Worm (Caenorhabditis elegans) whole organism, mixed stage, embryonic: ENCODE data around the gene snr-5.

ENCODE experiments used
- M03D4.4 ChIP-seq: sonication (generic microtip); optimal IDR thresholded peaks from 2 replicates; lab custom pipeline; 2017; ENCODE audit warnings: mild to moderate bottlenecking, missing genetic modification characterization, missing compliant biosample characterization
- bed-3 ChIP-seq: fragments of 200-800 bp; sonication (Bioruptor generic); optimal IDR thresholded peaks from 3 replicates; lab custom pipeline; 2018; ENCODE audit warnings: mild to moderate bottlenecking, missing genetic modification characterization, moderate library complexity, missing compliant biosample characterization
- blmp-1 ChIP-seq: fragments of 150-350 bp; optimal IDR thresholded peaks from 2 replicates; lab custom pipeline; 2014; ENCODE audit warnings: missing biosample characterization, missing genetic modification characterization
- ceh-39 ChIP-seq: fragments of 150-350 bp; optimal IDR thresholded peaks from 2 replicates; lab custom pipeline; 2014; ENCODE audit warnings: missing biosample characterization, missing genetic modification characterization
- ceh-83 ChIP-seq: fragments of 200-800 bp; sonication (Bioruptor generic); optimal IDR thresholded peaks from 2 replicates; lab custom pipeline; 2018; ENCODE audit warnings: mild to moderate bottlenecking, missing genetic modification characterization, missing compliant biosample characterization
- ces-1 ChIP-seq: fragments of 150-350 bp; optimal IDR thresholded peaks from 2 replicates; lab custom pipeline; 2014; ENCODE audit warnings: missing biosample characterization, missing genetic modification reagents, missing genetic modification characterization
- cnd-1 ChIP-seq: fragments of 200-800 bp; sonication (Bioruptor generic); optimal IDR thresholded peaks from 2 replicates; lab custom pipeline; 2018; ENCODE audit warnings: mild to moderate bottlenecking, missing genetic modification characterization, missing compliant biosample characterization
- drap-1 ChIP-seq: fragments of 200-800 bp; sonication (Bioruptor generic); optimal IDR thresholded peaks from 3 replicates; lab custom pipeline; 2018; ENCODE audit warnings: mild to moderate bottlenecking, missing genetic modification characterization, missing compliant biosample characterization
- ham-2 ChIP-seq: fragments of 200-800 bp; sonication (Bioruptor generic); optimal IDR thresholded peaks from 2 replicates; lab custom pipeline; 2018; ENCODE audit warnings: mild to moderate bottlenecking, missing genetic modification characterization, missing compliant biosample characterization
- hlh-1 ChIP-seq: fragments of 150-350 bp; optimal IDR thresholded peaks from 2 replicates; lab custom pipeline; 2014; ENCODE audit warnings: missing biosample characterization, missing genetic modification reagents, missing genetic modification characterization
- lin-13 ChIP-seq: fragments of 150-350 bp; optimal IDR thresholded peaks from 2 replicates; lab custom pipeline; 2014; ENCODE audit warnings: missing biosample characterization, missing genetic modification characterization
- lin-32 ChIP-seq: fragments of 200-800 bp; sonication (Bioruptor generic); optimal IDR thresholded peaks from 2 replicates; lab custom pipeline; 2018; ENCODE audit warnings: mild to moderate bottlenecking, missing genetic modification characterization, missing compliant biosample characterization
- lsy-2 ChIP-seq: fragments of 150-350 bp; optimal IDR thresholded peaks from 2 replicates; lab custom pipeline; 2014; ENCODE audit warnings: missing biosample characterization, missing genetic modification characterization
- mab-5 ChIP-seq: fragments of 150-350 bp; optimal IDR thresholded peaks from 2 replicates; lab custom pipeline; 2014; ENCODE audit warnings: missing biosample characterization, missing genetic modification characterization
- mep-1 ChIP-seq: fragments of 150-350 bp; optimal IDR thresholded peaks from 2 replicates; lab custom pipeline; 2017; ENCODE audit warnings: missing biosample characterization, missing genetic modification reagents, missing genetic modification characterization, inconsistent platforms
- mls-2 ChIP-seq: sonication (generic microtip); optimal IDR thresholded peaks from 2 replicates; lab custom pipeline; 2016; ENCODE audit warnings: mild to moderate bottlenecking, missing genetic modification characterization, moderate library complexity, missing compliant biosample characterization
- nhr-12 ChIP-seq: fragments of 150-350 bp; optimal IDR thresholded peaks from 2 replicates; lab custom pipeline; 2014; ENCODE audit warnings: missing biosample characterization, missing genetic modification characterization
- nhr-2 ChIP-seq: fragments of 150-350 bp; optimal IDR thresholded peaks from 2 replicates; lab custom pipeline; 2014; ENCODE audit warnings: missing biosample characterization, missing genetic modification characterization
- nhr-237 ChIP-seq: fragments of 150-350 bp; optimal IDR thresholded peaks from 2 replicates; lab custom pipeline; 2014; ENCODE audit warnings: missing biosample characterization, missing genetic modification characterization
- nhr-28 ChIP-seq: fragments of 150-350 bp; optimal IDR thresholded peaks from 2 replicates; lab custom pipeline; 2014; ENCODE audit warnings: missing biosample characterization, missing genetic modification characterization
- nhr-76 ChIP-seq: sonication (generic microtip); optimal IDR thresholded peaks from 2 replicates; lab custom pipeline; 2017; ENCODE audit warnings: missing biosample characterization, missing genetic modification characterization
- pha-4 ChIP-seq: fragments of 150-350 bp; optimal IDR thresholded peaks from 2 replicates; lab custom pipeline; 2018; ENCODE audit warnings: missing biosample characterization, missing genetic modification reagents, missing genetic modification characterization
- sem-2 ChIP-seq: fragments of 200-800 bp; sonication (Bioruptor generic); optimal IDR thresholded peaks from 2 replicates; lab custom pipeline; 2018; ENCODE audit warnings: mild to moderate bottlenecking, missing genetic modification characterization, missing compliant biosample characterization
- snpc-4 ChIP-seq: fragments of 150-350 bp; optimal IDR thresholded peaks from 2 replicates; lab custom pipeline; 2014; ENCODE audit warnings: missing biosample characterization, missing genetic modification characterization
- sptf-1 ChIP-seq: sonication (generic microtip); optimal IDR thresholded peaks from 2 replicates; lab custom pipeline; 2017; ENCODE audit warnings: mild to moderate bottlenecking, missing genetic modification characterization, moderate library complexity, missing compliant biosample characterization
- tbx-8 ChIP-seq: fragments of 200-800 bp; sonication (Bioruptor generic); optimal IDR thresholded peaks from 2 replicates; lab custom pipeline; 2018; ENCODE audit warnings: mild to moderate bottlenecking, missing genetic modification characterization, moderate library complexity, missing compliant biosample characterization
- unc-120 ChIP-seq: sonication (generic microtip); optimal IDR thresholded peaks from 2 replicates; lab custom pipeline; 2017; ENCODE audit warnings: missing genetic modification characterization, missing compliant biosample characterization; ENCODE audit not compliant: poor library complexity, severe bottlenecking
- unc-39 ChIP-seq: fragments of 150-350 bp; optimal IDR thresholded peaks from 2 replicates; lab custom pipeline; 2014; ENCODE audit warnings: missing biosample characterization, missing genetic modification characterization
- unc-62 ChIP-seq: fragments of 150-350 bp; optimal IDR thresholded peaks from 2 replicates; lab custom pipeline; 2014; ENCODE audit warnings: missing biosample characterization, missing genetic modification reagents, missing genetic modification characterization
- zip-8 ChIP-seq: fragments of 150-350 bp; optimal IDR thresholded peaks from 2 replicates; lab custom pipeline; 2014; ENCODE audit warnings: missing biosample characterization, missing genetic modification characterization
- ztf-11 ChIP-seq: fragments of 150-350 bp; optimal IDR thresholded peaks from 2 replicates; lab custom pipeline; 2014; ENCODE audit warnings: missing biosample characterization, missing genetic modification characterization

The snr-5 gene

DNA sequence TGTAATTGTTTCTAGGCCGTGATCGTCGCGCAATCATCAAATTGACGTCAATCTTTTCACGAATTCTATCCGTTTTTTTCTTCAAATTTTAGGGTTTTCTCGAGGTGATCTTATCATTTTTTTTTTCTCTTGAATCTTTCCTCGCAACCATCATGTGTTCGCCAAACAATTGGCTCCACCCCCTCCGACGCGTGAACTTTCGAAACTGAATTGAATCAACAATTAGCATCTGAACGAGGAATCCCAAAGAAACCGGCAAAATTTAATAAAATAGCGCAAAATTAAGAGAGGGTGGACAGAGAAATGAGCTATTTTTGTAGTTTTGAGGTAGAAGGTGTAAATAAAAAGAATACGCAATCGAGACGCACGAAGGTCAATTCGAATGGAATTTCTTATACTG is 10.9 kb downstream of the snr-5 start:
- no peak for TF ChIP-seq unc-120
- no peak for TF ChIP-seq mls-2 (tag; lab: Kevin White, UChicago)
- no peak for TF ChIP-seq mep-1
- TF ChIP-seq nhr-2 (tag; lab: Kevin White, UChicago) = no peak
- no peak for TF ChIP-seq hlh-1 (tag; lab: Kevin White, UChicago)
- TF ChIP-seq zip-8 = no peak
- TF ChIP-seq ham-2 (GFP tag; lab: Kevin White, UChicago) = no peak
- no peak for TF ChIP-seq nhr-12 (tag; lab: Kevin White, UChicago)
- no peak for TF ChIP-seq ceh-83 (GFP tag; lab: Kevin White, UChicago)
- TF ChIP-seq unc-62 (GFP tag; lab: Kevin White, UChicago) = no peak
- TF ChIP-seq bed-3 = no peak
- no peak for TF ChIP-seq sem-2 (GFP tag; lab: Kevin White, UChicago)
- TF ChIP-seq, all 35 proteins: peak for 0

ce11 chrIII:7873481-7873880 is 11.6 kb downstream of the snr-5 start, which contains the start of gene tyr-1:
Gene tyr-1 (plus strand): TSS chrIII:7873781.
- TF ChIP-seq mls-2 (tag; lab: Kevin White, UChicago) = no peak
- TF ChIP-seq M03D4.4 (tag; lab: Kevin White, UChicago) = no peak
- TF ChIP-seq sptf-1 (tag; lab: Kevin White, UChicago) = no peak
- TF ChIP-seq nhr-237 (tag; lab: Kevin White, UChicago) = no peak
- no peak for TF ChIP-seq bed-3
- TF ChIP-seq nhr-76 (tag; lab: Kevin White, UChicago) = no peak
- no peak for TF ChIP-seq ham-2 (GFP tag; lab: Kevin White, UChicago)
- TF ChIP-seq nhr-28 (tag; lab: Kevin White, UChicago) = no peak
- TF ChIP-seq lsy-2 = no peak
- no peak for TF ChIP-seq lin-32
- no peak for TF ChIP-seq unc-39 (tag; lab: Kevin White, UChicago)
- TF ChIP-seq mab-5 = no peak

ce11 chrIII:7877090-7877489 is 15.2 kb downstream of the snr-5 start:
- TF ChIP-seq sem-2 (GFP tag; lab: Kevin White, UChicago) = no peak
- TF ChIP-seq M03D4.4 (tag; lab: Kevin White, UChicago) = no peak
- no peak for TF ChIP-seq unc-62 (GFP tag; lab: Kevin White, UChicago)
- TF ChIP-seq lin-32 = no peak
- no peak for TF ChIP-seq unc-120
- no peak for TF ChIP-seq nhr-28 (tag; lab: Kevin White, UChicago)
- no peak for TF ChIP-seq cnd-1
- no peak for TF ChIP-seq ham-2 (GFP tag; lab: Kevin White, UChicago)
- TF ChIP-seq tbx-8 (GFP tag; lab: Kevin White, UChicago) = no peak
- TF ChIP-seq, all 35 proteins: peak for 0

DNA sequence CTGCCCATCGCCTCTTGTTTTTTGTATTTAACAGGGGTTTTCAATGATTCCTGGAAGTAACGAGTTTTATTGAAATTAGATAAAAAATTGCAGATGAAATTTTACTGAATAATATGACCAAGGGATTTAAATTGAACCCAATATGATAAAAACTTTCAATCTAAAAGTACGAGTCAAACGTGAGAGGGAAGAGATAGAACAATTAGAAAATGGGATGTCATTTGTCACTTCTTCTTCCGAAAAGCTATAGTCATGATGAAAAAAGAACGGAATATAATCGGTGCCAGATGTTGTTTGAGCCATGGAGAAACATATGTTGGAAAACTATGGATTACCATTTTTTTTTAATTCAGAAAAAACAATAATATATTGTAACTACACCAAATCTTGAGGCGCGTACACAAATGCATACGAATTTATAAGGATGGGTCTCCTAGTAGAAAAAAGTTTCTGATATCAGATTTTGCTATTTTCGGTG is 17.0 kb downstream of the snr-5 start, which contains the start of gene sup-18:
Gene sup-18 (minus strand): TSS at position 51 of the 478 bp plus-strand sequence.
- TF ChIP-seq nhr-12 (tag; lab: Kevin White, UChicago) = no peak
- no peak for TF ChIP-seq bed-3
- no peak for TF ChIP-seq unc-120
- no peak for TF ChIP-seq sptf-1 (tag; lab: Kevin White, UChicago)

- TF ChIP-seq sem-2 (GFP tag; lab: Kevin White, UChicago) (no peak), ceh-83 (GFP tag; lab: Kevin White, UChicago) (no peak), unc-62 (GFP tag; lab: Kevin White, UChicago) (peak; percentile 46), bed-3 (no peak), tbx-8 (GFP tag; lab: Kevin White, UChicago) (no peak), ztf-11 (tag; lab: Kevin White, UChicago) (no peak), ceh-39 (tag; lab: Kevin White, UChicago) (no peak), pha-4 (no peak), lin-32 (no peak), nhr-12 (tag; lab: Kevin White, UChicago) (no peak), blmp-1 (tag; lab: Kevin White, UChicago) (no peak), snpc-4 (no peak), unc-120 (peak; percentile 57), mls-2 (tag; lab: Kevin White, UChicago) (no peak), lin-13 (tag; lab: Kevin White, UChicago) (no peak), ces-1 (no peak), nhr-2 (tag; lab: Kevin White, UChicago) (no peak), hlh-1 (tag; lab: Kevin White, UChicago) (peak; percentile 75), M03D4.4 (tag; lab: Kevin White, UChicago) (no peak), ham-2 (GFP tag; lab: Kevin White, UChicago) (no peak), nhr-76 (tag; lab: Kevin White, UChicago) (no peak), cnd-1 (no peak), zip-8 (no peak), drap-1 (no peak), sptf-1 (tag; lab: Kevin White, UChicago) (no peak)
These were observed 18.4 kb downstream of the snr-5 start for ce11 chrIII:7880132-7880715.
